Fruit fly (Drosophila melanogaster) whole organism, embryonic: ENCODE measurements around the gene sni.

Source experiments
- Atf3 ChIP-seq: fragments of 200-800 bp; sonication (Bioruptor generic); optimal IDR thresholded peaks from 3 replicates; lab custom pipeline; 2016; ENCODE audit warnings: missing biosample characterization, missing genetic modification characterization
- CG13287 ChIP-seq: fragments of 200-800 bp; sonication (Bioruptor generic); IDR thresholded peaks from 2 replicates; pipeline ENCODE4 v1.3.6; 2022; ENCODE audit warnings: missing biosample characterization, missing genetic modification characterization; ENCODE audit not compliant: partially characterized antibody
- CG14860 ChIP-seq: fragments of 200-800 bp; sonication (Bioruptor generic); IDR thresholded peaks from 3 replicates; pipeline ENCODE4 v1.3.6; 2022; ENCODE audit warnings: missing biosample characterization, missing genetic modification characterization; ENCODE audit not compliant: partially characterized antibody
- CG15011 ChIP-seq: fragments of 200-800 bp; sonication (Bioruptor generic); optimal IDR thresholded peaks from 3 replicates; lab custom pipeline; 2018; ENCODE audit warnings: missing biosample characterization, mild to moderate bottlenecking, missing genetic modification characterization
- CG1529 ChIP-seq: fragments of 200-800 bp; sonication (Bioruptor generic); optimal IDR thresholded peaks from 3 replicates; lab custom pipeline; 2018; ENCODE audit warnings: missing biosample characterization, missing genetic modification characterization
- CG15601 ChIP-seq: fragments of 200-800 bp; sonication (Bioruptor generic); optimal IDR thresholded peaks from 3 replicates; lab custom pipeline; 2019; ENCODE audit warnings: missing biosample characterization, mild to moderate bottlenecking, missing genetic modification characterization, moderate library complexity
- CG18764 ChIP-seq: fragments of 200-800 bp; sonication (Bioruptor generic); optimal IDR thresholded peaks from 3 replicates; lab custom pipeline; 2016; ENCODE audit warnings: missing biosample characterization, missing genetic modification characterization
- CG2199 ChIP-seq: fragments of 200-800 bp; sonication (Bioruptor generic); IDR thresholded peaks from 3 replicates; pipeline ENCODE4 v1.3.6; 2022; ENCODE audit warnings: missing biosample characterization, missing genetic modification characterization
- CG33213 ChIP-seq: fragments of 200-800 bp; sonication (Bioruptor generic); optimal IDR thresholded peaks from 3 replicates; lab custom pipeline; 2016; ENCODE audit warnings: missing biosample characterization, missing genetic modification characterization
- CG34224 ChIP-seq: fragments of 200-800 bp; sonication (Bioruptor generic); IDR thresholded peaks from 3 replicates; pipeline ENCODE4 v1.3.6; 2022; ENCODE audit warnings: missing biosample characterization, missing genetic modification characterization; ENCODE audit not compliant: partially characterized antibody
- CG3995 ChIP-seq: fragments of 200-800 bp; sonication (Bioruptor generic); optimal IDR thresholded peaks from 3 replicates; lab custom pipeline; 2016; ENCODE audit warnings: missing biosample characterization, missing genetic modification characterization
- CG4404 ChIP-seq: fragments of 200-800 bp; sonication (Bioruptor generic); IDR thresholded peaks from 2 replicates; pipeline ENCODE4 v1.3.6; 2022; ENCODE audit warnings: missing biosample characterization, missing genetic modification characterization
- CG6813 ChIP-seq: fragments of 200-800 bp; sonication (Bioruptor generic); optimal IDR thresholded peaks from 2 replicates; lab custom pipeline; 2017; ENCODE audit warnings: missing biosample characterization, missing genetic modification characterization, mild to moderate bottlenecking, moderate library complexity, missing genetic modification reagents
- CG7839 ChIP-seq: fragments of 200-800 bp; sonication (Bioruptor generic); optimal IDR thresholded peaks from 3 replicates; lab custom pipeline; 2018; ENCODE audit warnings: missing biosample characterization, mild to moderate bottlenecking, missing genetic modification characterization, moderate library complexity
- CG8478 ChIP-seq: fragments of >200 bp; optimal IDR thresholded peaks from 2 replicates; lab custom pipeline; 2018
- CG9437 ChIP-seq: fragments of 200-800 bp; sonication (Bioruptor generic); optimal IDR thresholded peaks from 2 replicates; lab custom pipeline; 2018; ENCODE audit warnings: missing biosample characterization, mild to moderate bottlenecking, missing genetic modification characterization
- CoRest ChIP-seq: fragments of 200-800 bp; sonication (Bioruptor generic); optimal IDR thresholded peaks from 3 replicates; lab custom pipeline; 2018; ENCODE audit warnings: missing biosample characterization, mild to moderate bottlenecking, missing genetic modification characterization, moderate library complexity
- D ChIP-seq, 2 experiments: fragments of 200-800 bp in 1 of 2; fragments of >200 bp in 1 of 2; sonication (Bioruptor generic) in 1 of 2; optimal IDR thresholded peaks; 2 replicates in 1 of 2; 3 replicates in 1 of 2; lab custom pipeline; 2017; ENCODE audit warnings: mild to moderate bottlenecking in 1 of 2, missing biosample characterization in 1 of 2, missing genetic modification characterization in 1 of 2, missing genetic modification reagents in 1 of 2
- Deaf1 ChIP-seq: fragments of 200-800 bp; optimal IDR thresholded peaks from 3 replicates; lab custom pipeline; 2019; ENCODE audit warnings: missing biosample characterization, mild to moderate bottlenecking, missing genetic modification characterization, moderate library complexity
- Dip2 ChIP-seq: fragments of 200-800 bp; sonication (Bioruptor generic); IDR thresholded peaks from 2 replicates; pipeline ENCODE4 v1.3.6; 2022; ENCODE audit warnings: missing biosample characterization, missing genetic modification characterization
- Doc2 ChIP-seq: fragments of 200-800 bp; sonication (Bioruptor generic); IDR thresholded peaks from 2 replicates; pipeline ENCODE4 v1.3.6; 2022; ENCODE audit warnings: missing biosample characterization, missing genetic modification characterization
- Drgx ChIP-seq: fragments of 200-800 bp; sonication (Bioruptor generic); IDR thresholded peaks from 2 replicates; pipeline ENCODE4 v1.3.6; 2022; ENCODE audit warnings: missing biosample characterization, missing genetic modification characterization
- Fer1 ChIP-seq: fragments of 200-800 bp; sonication (Bioruptor generic); optimal IDR thresholded peaks from 2 replicates; lab custom pipeline; 2017; ENCODE audit warnings: missing biosample characterization, mild to moderate bottlenecking, missing genetic modification characterization
- Gsc ChIP-seq: fragments of 200-800 bp; sonication (Bioruptor generic); IDR thresholded peaks from 2 replicates; pipeline ENCODE4 v1.3.6; 2022; ENCODE audit warnings: missing biosample characterization, missing genetic modification characterization
- Hmr ChIP-seq: fragments of 200-800 bp; sonication (Bioruptor generic); optimal IDR thresholded peaks from 3 replicates; lab custom pipeline; 2017; ENCODE audit warnings: mild to moderate bottlenecking, missing biosample characterization, missing genetic modification reagents, missing genetic modification characterization
- Kr ChIP-seq: fragments of 200-800 bp; sonication (Bioruptor generic); optimal IDR thresholded peaks from 2 replicates; lab custom pipeline; 2017; ENCODE audit warnings: missing biosample characterization, mild to moderate bottlenecking, missing genetic modification characterization
- Lhr ChIP-seq: fragments of 200-800 bp; sonication (Bioruptor generic); optimal IDR thresholded peaks from 3 replicates; lab custom pipeline; 2017; ENCODE audit warnings: mild to moderate bottlenecking, missing biosample characterization, missing genetic modification reagents, missing genetic modification characterization
- Lpt ChIP-seq: fragments of >200 bp; optimal IDR thresholded peaks from 2 replicates; lab custom pipeline; 2018; ENCODE audit warnings: missing biosample characterization, missing genetic modification characterization
- Mad ChIP-seq: fragments of 200-800 bp; sonication (Bioruptor generic); optimal IDR thresholded peaks from 2 replicates; lab custom pipeline; 2016; ENCODE audit warnings: missing biosample characterization, missing genetic modification characterization
- Mes4 ChIP-seq: fragments of 200-800 bp; sonication (Bioruptor generic); optimal IDR thresholded peaks from 2 replicates; lab custom pipeline; 2016; ENCODE audit warnings: missing biosample characterization, missing genetic modification characterization
- Opbp ChIP-seq: fragments of 200-800 bp; sonication (Bioruptor generic); IDR thresholded peaks from 3 replicates; pipeline ENCODE4 v1.3.6; 2022; ENCODE audit warnings: missing biosample characterization, missing genetic modification characterization; ENCODE audit not compliant: partially characterized antibody
- Pdp1 ChIP-seq, 2 experiments: fragments of 200-800 bp; sonication (Bioruptor generic); optimal IDR thresholded peaks; 3 replicates each; lab custom pipeline; 2016; ENCODE audit warnings: missing biosample characterization in 2 of 2, missing genetic modification characterization in 2 of 2, mild to moderate bottlenecking in 1 of 2, moderate library complexity in 1 of 2
- abd-A ChIP-seq: fragments of 200-800 bp; sonication (Bioruptor generic); optimal IDR thresholded peaks from 3 replicates; lab custom pipeline; 2019; ENCODE audit warnings: missing biosample characterization, mild to moderate bottlenecking, missing genetic modification characterization, moderate library complexity
- cas ChIP-seq: fragments of 200-800 bp; sonication (Bioruptor generic); IDR thresholded peaks from 2 replicates; pipeline ENCODE4 v1.3.6; 2022; ENCODE audit warnings: missing biosample characterization, missing genetic modification characterization
- chinmo ChIP-seq: fragments of 200-800 bp; sonication (Bioruptor generic); IDR thresholded peaks from 4 replicates; pipeline ENCODE4 v1.3.6; 2022; ENCODE audit warnings: missing biosample characterization, missing genetic modification characterization; ENCODE audit not compliant: partially characterized antibody
- eve ChIP-seq, 2 experiments: fragments of >200 bp; optimal IDR thresholded peaks; 2 replicates each; lab custom pipeline; 2017; ENCODE audit warnings: missing biosample characterization in 2 of 2, missing genetic modification characterization in 2 of 2
- eyg ChIP-seq: fragments of 200-800 bp; sonication (Bioruptor generic); optimal IDR thresholded peaks from 3 replicates; lab custom pipeline; 2016; ENCODE audit warnings: missing biosample characterization, missing genetic modification characterization
- fd96Cb ChIP-seq: fragments of 200-800 bp; sonication (Bioruptor generic); optimal IDR thresholded peaks from 2 replicates; lab custom pipeline; 2018; ENCODE audit warnings: missing biosample characterization, mild to moderate bottlenecking, missing genetic modification characterization, moderate library complexity
- kni ChIP-seq: fragments of 200-800 bp; sonication (Bioruptor generic); optimal IDR thresholded peaks from 3 replicates; lab custom pipeline; 2017; ENCODE audit warnings: mild to moderate bottlenecking, missing biosample characterization, missing genetic modification reagents, missing genetic modification characterization
- nmo ChIP-seq: fragments of 200-800 bp; sonication (Bioruptor generic); optimal IDR thresholded peaks from 2 replicates; lab custom pipeline; 2018; ENCODE audit warnings: missing biosample characterization, mild to moderate bottlenecking, missing genetic modification characterization, moderate library complexity
- pho ChIP-seq: fragments of 200-800 bp; sonication (Bioruptor generic); optimal IDR thresholded peaks from 2 replicates; lab custom pipeline; 2016; ENCODE audit warnings: missing biosample characterization, missing genetic modification characterization
- pnt ChIP-seq: fragments of 200-800 bp; sonication (Bioruptor generic); optimal IDR thresholded peaks from 3 replicates; lab custom pipeline; 2016; ENCODE audit warnings: missing biosample characterization, missing genetic modification characterization
- sr ChIP-seq: fragments of 200-800 bp; sonication (Bioruptor generic); IDR thresholded peaks from 3 replicates; pipeline ENCODE4 v1.3.6; 2022; ENCODE audit warnings: missing biosample characterization, missing genetic modification characterization
- ssp ChIP-seq: fragments of 200-800 bp; sonication (Bioruptor generic); IDR thresholded peaks from 2 replicates; pipeline ENCODE4 v1.3.6; 2022; ENCODE audit warnings: missing biosample characterization, missing genetic modification characterization
- tin ChIP-seq: fragments of 200-800 bp; sonication (Bioruptor generic); optimal IDR thresholded peaks from 3 replicates; lab custom pipeline; 2016; ENCODE audit warnings: missing biosample characterization, missing genetic modification characterization
- vnd ChIP-seq: fragments of 200-800 bp; sonication (Bioruptor generic); IDR thresholded peaks from 3 replicates; pipeline ENCODE4 v1.3.6; 2022; ENCODE audit warnings: missing biosample characterization, missing genetic modification characterization; ENCODE audit not compliant: partially characterized antibody
- wdn ChIP-seq: fragments of 200-800 bp; sonication (Bioruptor generic); IDR thresholded peaks from 2 replicates; pipeline ENCODE4 v1.3.6; 2022; ENCODE audit warnings: missing biosample characterization, missing genetic modification characterization
- yki ChIP-seq: fragments of >200 bp; optimal IDR thresholded peaks from 3 replicates; lab custom pipeline; 2018
- zen ChIP-seq: fragments of 200-800 bp; sonication (Bioruptor generic); optimal IDR thresholded peaks from 3 replicates; lab custom pipeline; 2018; ENCODE audit warnings: missing biosample characterization, mild to moderate bottlenecking, missing genetic modification characterization, moderate library complexity
- zen2 ChIP-seq: fragments of 200-800 bp; sonication (Bioruptor generic); IDR thresholded peaks from 3 replicates; pipeline ENCODE4 v1.3.6; 2022; ENCODE audit warnings: missing biosample characterization, missing genetic modification characterization; ENCODE audit not compliant: partially characterized antibody

Gene sni

DNA sequence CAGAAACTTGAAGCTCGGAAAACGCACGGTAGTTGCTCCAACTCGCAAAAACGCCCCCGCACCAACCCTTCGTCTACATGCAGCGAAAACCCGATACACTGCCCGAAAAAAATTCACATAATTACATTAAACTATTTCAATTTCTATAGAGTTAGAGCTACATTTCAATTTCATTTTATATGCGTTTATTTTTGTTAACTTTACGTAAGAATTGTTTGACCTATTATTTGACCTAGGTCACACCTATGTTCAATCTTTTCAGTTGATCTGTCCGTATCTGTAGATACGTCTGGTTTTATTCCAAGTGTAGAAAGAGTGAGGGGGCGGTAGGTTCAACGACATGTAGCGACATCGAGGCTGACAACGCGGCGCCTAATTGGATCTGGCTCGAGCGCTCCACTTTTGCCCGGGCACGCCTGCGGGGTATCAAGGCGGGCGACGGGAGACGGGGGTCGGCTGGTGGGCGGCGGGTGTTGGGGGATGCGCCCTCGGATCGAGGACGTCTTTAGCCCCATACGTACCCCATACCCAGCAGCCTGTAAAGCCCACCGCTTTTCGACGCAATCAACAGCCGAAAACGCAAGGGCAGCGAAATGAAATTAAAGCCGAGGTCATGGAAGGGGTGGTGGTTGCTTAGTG, 41.0 kb downstream of the sni start (continued):
- TF ChIP-seq fd96Cb (tag; lab: Kevin White, UChicago) = no peak
- TF ChIP-seq CG9437 = no peak
- no peak for TF ChIP-seq chinmo
- no peak for TF ChIP-seq D (optimal IDR thresholded peaks at IDR 0.05; lab: Kevin White, UChicago)
- TF ChIP-seq D (GFP tag; optimal IDR thresholded peaks at IDR 0.05; lab: Kevin White, UChicago) = no peak
- TF ChIP-seq Hmr (GFP tag; lab: Kevin White, UChicago) = peak; percentile 34
- TF ChIP-seq sr (GFP tag; lab: Robert Waterston, UW) = 0 out of 3 replicates have a peak, but pooled peaks have one; percentile 23
- TF ChIP-seq ssp (GFP tag; lab: Robert Waterston, UW) = 0 out of 2 replicates have a peak, but pooled peaks have one; percentile 5
- TF ChIP-seq CG2199 (GFP tag; lab: Robert Waterston, UW) = no peak
- no peak for TF ChIP-seq CG15011 (GFP tag; lab: Kevin White, UChicago)
- TF ChIP-seq CG13287 = no peak
- TF ChIP-seq zen = no peak
- no peak for TF ChIP-seq abd-A
- peak; percentile 20 for TF ChIP-seq CoRest (tag; lab: Kevin White, UChicago)
- TF ChIP-seq CG7839 (tag; lab: Kevin White, UChicago) = peak; percentile 45
- no peak for TF ChIP-seq CG18764 (GFP tag; lab: Kevin White, UChicago)
- no peak for TF ChIP-seq vnd (GFP tag; lab: Robert Waterston, UW)
- TF ChIP-seq wdn (GFP tag; lab: Robert Waterston, UW) = no peak
- TF ChIP-seq pnt = no peak
- TF ChIP-seq Pdp1 (GFP tag; optimal IDR thresholded peaks at IDR 0.05; lab: Kevin White, UChicago) = peak in 1 of 2 experiments; percentile 21
- no peak for TF ChIP-seq nmo (GFP tag; lab: Kevin White, UChicago)
- no peak for TF ChIP-seq CG14860 (GFP tag; lab: Robert Waterston, UW)
- TF ChIP-seq Lhr (GFP tag; lab: Kevin White, UChicago) = no peak
- no peak for TF ChIP-seq CG8478 (lab: Kevin White, UChicago)
- TF ChIP-seq Opbp (GFP tag; lab: Robert Waterston, UW) = no peak
- peak; percentile 26 for TF ChIP-seq Fer1 (GFP tag; lab: Kevin White, UChicago)
- no peak for TF ChIP-seq CG3995
- TF ChIP-seq pho (GFP tag; lab: Kevin White, UChicago) = peak; percentile 11
- TF ChIP-seq eyg (GFP tag; lab: Kevin White, UChicago) = no peak
- no peak for TF ChIP-seq tin (GFP tag; lab: Kevin White, UChicago)
- TF ChIP-seq CG6813 (GFP tag; lab: Kevin White, UChicago) = no peak
- TF ChIP-seq yki = no peak
- no peak for TF ChIP-seq Kr (GFP tag; lab: Kevin White, UChicago)
- TF ChIP-seq kni (GFP tag; lab: Kevin White, UChicago) = no peak
- no peak for TF ChIP-seq Doc2
- no peak for TF ChIP-seq eve (GFP tag; optimal IDR thresholded peaks at IDR 0.05; lab: Kevin White, UChicago)
- no peak for TF ChIP-seq Atf3 (GFP tag; lab: Kevin White, UChicago)
- TF ChIP-seq Gsc (GFP tag; lab: Robert Waterston, UW) = no peak
- TF ChIP-seq CG33213 = no peak
- TF ChIP-seq Mes4 (GFP tag; lab: Kevin White, UChicago) = no peak
- no peak for TF ChIP-seq zen2
- no peak for TF ChIP-seq CG15601 (tag; lab: Kevin White, UChicago)
- TF ChIP-seq CG4404 (GFP tag; lab: Robert Waterston, UW) = no peak
- no peak for TF ChIP-seq Deaf1 (tag; lab: Kevin White, UChicago)
- no peak for TF ChIP-seq Dip2 (GFP tag; lab: Robert Waterston, UW)
- TF ChIP-seq cas (GFP tag; lab: Robert Waterston, UW) = no peak
- TF ChIP-seq CG1529 = no peak
- TF ChIP-seq Lpt (GFP tag; lab: Kevin White, UChicago) = no peak
- TF ChIP-seq Drgx (GFP tag; lab: Robert Waterston, UW) = peak; percentile 53
- TF ChIP-seq Mad (GFP tag; lab: Kevin White, UChicago) = no peak
- no peak for TF ChIP-seq CG34224
